Worm (Caenorhabditis elegans): Measurements from ENCODE around the gene F32D1.8.
A peak's percentile ranks its signal among the peaks of the same experiment; 100 is the strongest.

The F32D1.8 gene

ce11 chrV:4346799-4347198 is 30.7 kb downstream of the F32D1.8 start, which contains the start of gene mcm-7 (continued):
- no peak for TF ChIP-seq efl-3 (GFP tag; optimal IDR thresholded peaks at IDR 0.05)
- TF ChIP-seq fkh-10 (GFP tag; optimal IDR thresholded peaks at IDR 0.05), result no peak
- peak; percentile 94 to 98 for TF ChIP-seq lin-35 (GFP tag; optimal IDR thresholded peaks at IDR 0.05)
- peak; percentile 52 for TF ChIP-seq nhr-20 (tag; optimal IDR thresholded peaks at IDR 0.05)
- peak; percentile 18 for TF ChIP-seq jun-1 (tag; optimal IDR thresholded peaks at IDR 0.05)
- TF ChIP-seq nhr-47 (tag; optimal IDR thresholded peaks at IDR 0.05), result peak; percentile 58
- no peak for TF ChIP-seq mef-2 (tag; optimal IDR thresholded peaks at IDR 0.05)
- TF ChIP-seq aly-2 (tag; optimal IDR thresholded peaks at IDR 0.05), result no peak
- TF ChIP-seq snu-23 (GFP tag; optimal IDR thresholded peaks at IDR 0.05), result peak; percentile 64
- TF ChIP-seq rnt-1 (tag; optimal IDR thresholded peaks at IDR 0.05), result peak; percentile 60
- TF ChIP-seq unc-62 (GFP tag; optimal IDR thresholded peaks at IDR 0.05), result no peak
- no peak for TF ChIP-seq sox-4 (tag; optimal IDR thresholded peaks at IDR 0.05)
- TF ChIP-seq ets-5 (GFP tag; IDR thresholded peaks at IDR 0.05), result no peak
- TF ChIP-seq sup-37 (GFP tag; optimal IDR thresholded peaks at IDR 0.05), result no peak
- TF ChIP-seq hpl-2 (GFP tag; optimal IDR thresholded peaks at IDR 0.05), result no peak
- no peak for TF ChIP-seq egl-27 (tag; optimal IDR thresholded peaks at IDR 0.05)
- peak in 1 of 2 experiments; percentile 53 for TF ChIP-seq mdl-1 (tag; optimal IDR thresholded peaks at IDR 0.05)
- TF ChIP-seq ces-1 (GFP tag; optimal IDR thresholded peaks at IDR 0.05), result no peak
- peak; percentile 33 for TF ChIP-seq lin-15B (tag; optimal IDR thresholded peaks at IDR 0.05)
- TF ChIP-seq nhr-12 (tag; optimal IDR thresholded peaks at IDR 0.05), result no peak
- TF ChIP-seq alr-1 (tag; optimal IDR thresholded peaks at IDR 0.05; ENCODE audit: borderline replicate concordance), result no peak
- TF ChIP-seq ztf-4 (tag; optimal IDR thresholded peaks at IDR 0.05), result no peak
- no peak for TF ChIP-seq aha-1 (tag; optimal IDR thresholded peaks at IDR 0.05)
- TF ChIP-seq mep-1 (tag; optimal IDR thresholded peaks at IDR 0.05), result no peak
- peak; percentile 39 for TF ChIP-seq nhr-19 (GFP tag; conservative IDR thresholded peaks at IDR 0.05)
- peak; percentile 19 for TF ChIP-seq nhr-90 (tag; optimal IDR thresholded peaks at IDR 0.05; ENCODE audit: poor library complexity)
- no peak for TF ChIP-seq unc-30 (tag; optimal IDR thresholded peaks at IDR 0.05)
- no peak for TF ChIP-seq zag-1 (tag; optimal IDR thresholded peaks at IDR 0.05)
- no peak for TF ChIP-seq sptf-1 (tag; optimal IDR thresholded peaks at IDR 0.05)
- peak; percentile 55 for TF ChIP-seq nhr-85 (tag)
- TF ChIP-seq nhr-84 (tag; optimal IDR thresholded peaks at IDR 0.05), result no peak
- TF ChIP-seq C04F5.9 (tag; optimal IDR thresholded peaks at IDR 0.05), result no peak
- TF ChIP-seq fkh-8 (tag; optimal IDR thresholded peaks at IDR 0.05), result peak; percentile 30
- peak; percentile 95 to 96 for TF ChIP-seq efl-1 (optimal IDR thresholded peaks at IDR 0.05)
- TF ChIP-seq efl-1 (GFP tag; optimal IDR thresholded peaks at IDR 0.05 in 1 of 2), result peak; percentile 96 to 100
- no peak for TF ChIP-seq ceh-8 (GFP tag; optimal IDR thresholded peaks at IDR 0.05)
- TF ChIP-seq dsc-1 (tag; optimal IDR thresholded peaks at IDR 0.05), result peak; percentile 12
- no peak for TF ChIP-seq C34B4.2 (tag; optimal IDR thresholded peaks at IDR 0.05)
- no peak for TF ChIP-seq unc-98 (GFP tag; IDR thresholded peaks at IDR 0.05)
- TF ChIP-seq fkh-4 (tag; optimal IDR thresholded peaks at IDR 0.05; ENCODE audit: borderline replicate concordance), result no peak
- TF ChIP-seq nhr-237 (tag; optimal IDR thresholded peaks at IDR 0.05), result no peak
- TF ChIP-seq ceh-82 (tag; optimal IDR thresholded peaks at IDR 0.05), result peak in 2 of 3 experiments; percentile 15 to 75
- no peak for TF ChIP-seq pag-3 (tag; optimal IDR thresholded peaks at IDR 0.05; ENCODE audit: borderline replicate concordance, insufficient read depth)
- TF ChIP-seq fos-1 (tag; optimal IDR thresholded peaks at IDR 0.05), result no peak
- TF ChIP-seq nhr-11 (tag; optimal IDR thresholded peaks at IDR 0.05), result no peak
- peak; percentile 46 for TF ChIP-seq nhr-77 (tag; optimal IDR thresholded peaks at IDR 0.05)
